Fruit fly (Drosophila melanogaster) whole organism, prepupa: ENCODE measurements around the gene CG5023.

Source experiments
- CG10669 ChIP-seq: fragments of 200-800 bp; sonication (Bioruptor generic); optimal IDR thresholded peaks from 3 replicates; lab custom pipeline; 2018; ENCODE audit warnings: missing biosample characterization, mild to moderate bottlenecking, missing genetic modification characterization, moderate library complexity
- CG11294 ChIP-seq: fragments of 200-800 bp; sonication (Bioruptor generic); IDR thresholded peaks from 2 replicates; pipeline ENCODE4 v1.3.6; 2022; ENCODE audit warnings: missing biosample characterization, missing genetic modification characterization
- CG11762 ChIP-seq: fragments of 200-800 bp; sonication (Bioruptor generic); optimal IDR thresholded peaks from 3 replicates; lab custom pipeline; 2016; ENCODE audit warnings: missing biosample characterization, missing genetic modification characterization; ENCODE audit not compliant: insufficient read depth
- CG11902 ChIP-seq: fragments of 200-800 bp; sonication (Bioruptor generic); optimal IDR thresholded peaks from 3 replicates; lab custom pipeline; 2016; ENCODE audit warnings: missing biosample characterization, missing genetic modification characterization
- CG15336 ChIP-seq: fragments of 200-800 bp; sonication (Bioruptor generic); IDR thresholded peaks from 2 replicates; pipeline ENCODE4 v1.3.6; 2022; ENCODE audit warnings: missing biosample characterization, missing genetic modification characterization
- CG16779 ChIP-seq: fragments of 200-800 bp; sonication (Bioruptor generic); optimal IDR thresholded peaks from 3 replicates; lab custom pipeline; 2017; ENCODE audit warnings: missing biosample characterization, mild to moderate bottlenecking, missing genetic modification characterization
- CG3032 ChIP-seq: fragments of 200-800 bp; optimal IDR thresholded peaks from 2 replicates; lab custom pipeline; 2019; ENCODE audit warnings: missing biosample characterization, mild to moderate bottlenecking, missing genetic modification characterization, moderate library complexity
- CG32006 ChIP-seq: fragments of 200-800 bp; sonication (Bioruptor generic); optimal IDR thresholded peaks from 3 replicates; lab custom pipeline; 2017; ENCODE audit warnings: missing biosample characterization, mild to moderate bottlenecking, missing genetic modification characterization
- CG34406 ChIP-seq: fragments of 200-800 bp; sonication (Bioruptor generic); optimal IDR thresholded peaks from 3 replicates; lab custom pipeline; 2016; ENCODE audit warnings: missing biosample characterization, missing genetic modification characterization
- CG3919 ChIP-seq: fragments of 200-800 bp; sonication (Bioruptor generic); optimal IDR thresholded peaks from 3 replicates; lab custom pipeline; 2016; ENCODE audit warnings: missing biosample characterization, missing genetic modification characterization
- CG6163 ChIP-seq: fragments of 200-800 bp; sonication (Bioruptor generic); IDR thresholded peaks from 3 replicates; pipeline ENCODE4 v1.3.6; 2022; ENCODE audit warnings: missing biosample characterization, missing genetic modification characterization
- CG6792 ChIP-seq: fragments of 200-800 bp; sonication (Bioruptor generic); optimal IDR thresholded peaks from 3 replicates; lab custom pipeline; 2016; ENCODE audit warnings: missing biosample characterization, missing genetic modification characterization
- CG6808 ChIP-seq: fragments of 200-800 bp; sonication (Bioruptor generic); optimal IDR thresholded peaks from 3 replicates; lab custom pipeline; 2017; ENCODE audit warnings: missing biosample characterization, missing genetic modification characterization, mild to moderate bottlenecking, moderate library complexity, missing genetic modification reagents
- CG6854 ChIP-seq: fragments of 200-800 bp; sonication (Bioruptor generic); optimal IDR thresholded peaks from 2 replicates; lab custom pipeline; 2017; ENCODE audit warnings: missing biosample characterization, mild to moderate bottlenecking, missing genetic modification characterization
- CG7368 ChIP-seq: fragments of 200-800 bp; sonication (Bioruptor generic); optimal IDR thresholded peaks from 3 replicates; lab custom pipeline; 2016; ENCODE audit warnings: missing biosample characterization, missing genetic modification characterization
- CG8119 ChIP-seq: fragments of 200-800 bp; sonication (Bioruptor generic); IDR thresholded peaks from 3 replicates; pipeline ENCODE4 v1.3.6; 2022; ENCODE audit warnings: missing biosample characterization, missing genetic modification characterization
- CG8319 ChIP-seq: fragments of 200-800 bp; sonication (Bioruptor generic); optimal IDR thresholded peaks from 3 replicates; lab custom pipeline; 2016; ENCODE audit warnings: missing biosample characterization, missing genetic modification characterization
- CG8632 ChIP-seq: fragments of 200-800 bp; sonication (Bioruptor generic); optimal IDR thresholded peaks from 3 replicates; lab custom pipeline; 2016; ENCODE audit warnings: missing biosample characterization, missing genetic modification characterization
- CG9139 ChIP-seq: fragments of 200-800 bp; sonication (Bioruptor generic); optimal IDR thresholded peaks from 3 replicates; lab custom pipeline; 2017; ENCODE audit warnings: missing biosample characterization, mild to moderate bottlenecking, missing genetic modification characterization
- Eip78C ChIP-seq: fragments of 200-800 bp; sonication (Bioruptor generic); peaks from one replicate; lab custom pipeline; 2016; ENCODE audit warnings: missing biosample characterization, missing genetic modification characterization
- Eip93F ChIP-seq: fragments of 200-800 bp; sonication (Bioruptor generic); optimal IDR thresholded peaks from 2 replicates; lab custom pipeline; 2016; ENCODE audit warnings: missing biosample characterization, mild to moderate bottlenecking, missing genetic modification characterization
- Ets21C ChIP-seq: fragments of 200-800 bp; sonication (Bioruptor generic); optimal IDR thresholded peaks from 3 replicates; lab custom pipeline; 2016; ENCODE audit warnings: missing biosample characterization, missing genetic modification characterization
- Gug ChIP-seq: fragments of 200-800 bp; sonication (Bioruptor generic); IDR thresholded peaks from 2 replicates; pipeline ENCODE4 v1.3.6; 2022; ENCODE audit warnings: missing biosample characterization, missing genetic modification characterization
- Hr38 ChIP-seq: sonication (Bioruptor generic); optimal IDR thresholded peaks from 2 replicates; lab custom pipeline; 2016; ENCODE audit warnings: missing biosample characterization, missing genetic modification characterization
- Hr39 ChIP-seq: fragments of 200-800 bp; sonication (Bioruptor generic); optimal IDR thresholded peaks from 2 replicates; lab custom pipeline; 2016; ENCODE audit warnings: missing biosample characterization, missing genetic modification characterization
- Hr4 ChIP-seq: fragments of 200-800 bp; sonication (Bioruptor generic); optimal IDR thresholded peaks from 3 replicates; lab custom pipeline; 2016; ENCODE audit warnings: missing biosample characterization, missing genetic modification characterization
- Met ChIP-seq: fragments of 200-800 bp; sonication (Bioruptor generic); optimal IDR thresholded peaks from 3 replicates; lab custom pipeline; 2016; ENCODE audit warnings: missing biosample characterization, missing genetic modification characterization
- Smox ChIP-seq: fragments of 200-800 bp; sonication (Bioruptor generic); optimal IDR thresholded peaks from 3 replicates; lab custom pipeline; 2016; ENCODE audit warnings: missing biosample characterization, missing genetic modification characterization
- acj6 ChIP-seq: fragments of 200-800 bp; sonication (Bioruptor generic); optimal IDR thresholded peaks from 3 replicates; lab custom pipeline; 2016; ENCODE audit warnings: missing biosample characterization, missing genetic modification characterization
- cyc ChIP-seq: fragments of 200-800 bp; sonication (Bioruptor generic); optimal IDR thresholded peaks from 3 replicates; lab custom pipeline; 2016; ENCODE audit warnings: missing biosample characterization, missing genetic modification characterization
- eg ChIP-seq: fragments of 200-800 bp; sonication (Bioruptor generic); IDR thresholded peaks from 3 replicates; pipeline ENCODE4 v1.3.6; 2022; ENCODE audit warnings: missing biosample characterization, missing genetic modification characterization
- esn ChIP-seq: fragments of 200-800 bp; sonication (Bioruptor generic); optimal IDR thresholded peaks from 2 replicates; lab custom pipeline; 2016; ENCODE audit warnings: missing biosample characterization, mild to moderate bottlenecking, missing genetic modification characterization, moderate library complexity
- fkh ChIP-seq: fragments of 200-800 bp; sonication (Bioruptor generic); optimal IDR thresholded peaks from 3 replicates; lab custom pipeline; 2017; ENCODE audit warnings: missing biosample characterization, mild to moderate bottlenecking, missing genetic modification characterization, moderate library complexity
- lz ChIP-seq: fragments of 200-800 bp; sonication (Bioruptor generic); optimal IDR thresholded peaks from 3 replicates; lab custom pipeline; 2016; ENCODE audit warnings: missing biosample characterization, missing genetic modification characterization
- net ChIP-seq: fragments of 200-800 bp; sonication (Bioruptor generic); optimal IDR thresholded peaks from 3 replicates; lab custom pipeline; 2016; ENCODE audit warnings: missing biosample characterization, missing genetic modification characterization
- pdm3 ChIP-seq: fragments of 200-800 bp; sonication (Bioruptor generic); optimal IDR thresholded peaks from 3 replicates; lab custom pipeline; 2016; ENCODE audit warnings: missing biosample characterization, missing genetic modification characterization
- salr ChIP-seq, 2 experiments: fragments of 200-800 bp; sonication (Bioruptor generic); optimal IDR thresholded peaks; 3 replicates each; lab custom pipeline; 2016 to 2018; ENCODE audit warnings: missing biosample characterization in 2 of 2, missing genetic modification characterization in 2 of 2, mild to moderate bottlenecking in 1 of 2
- spab ChIP-seq: fragments of 200-800 bp; sonication (Bioruptor generic); optimal IDR thresholded peaks from 2 replicates; lab custom pipeline; 2017; ENCODE audit warnings: missing biosample characterization, mild to moderate bottlenecking, missing genetic modification characterization, missing genetic modification reagents
- svp ChIP-seq: fragments of 200-800 bp; sonication (Bioruptor generic); peaks from one replicate; lab custom pipeline; 2016; ENCODE audit warnings: missing biosample characterization, missing genetic modification characterization
- topi ChIP-seq: fragments of 200-800 bp; sonication (Bioruptor generic); optimal IDR thresholded peaks from 3 replicates; lab custom pipeline; 2016; ENCODE audit warnings: missing biosample characterization, missing genetic modification characterization
- vri ChIP-seq: fragments of 200-800 bp; sonication (Bioruptor generic); optimal IDR thresholded peaks from 3 replicates; lab custom pipeline; 2016; ENCODE audit warnings: missing biosample characterization, mild to moderate bottlenecking, missing genetic modification characterization

The CG5023 gene

dm6 chr3R:20169135-20169534 is at the start of gene CG5023:
Gene CG5023 (plus strand): TSS chr3R:20169435.
- TF ChIP-seq CG8632 (GFP tag; lab: Kevin White, UChicago) (no peak), pdm3 (GFP tag; lab: Kevin White, UChicago) (no peak), esn (GFP tag; lab: Kevin White, UChicago) (no peak), CG10669 (GFP tag; lab: Kevin White, UChicago) (no peak), spab (GFP tag; lab: Kevin White, UChicago) (no peak), CG32006 (GFP tag; lab: Kevin White, UChicago) (no peak), CG3919 (GFP tag; lab: Kevin White, UChicago) (no peak), CG11762 (no peak), lz (GFP tag; lab: Kevin White, UChicago) (no peak), svp (GFP tag; lab: Kevin White, UChicago) (no peak), CG8319 (GFP tag; lab: Kevin White, UChicago) (no peak), CG11902 (GFP tag; lab: Kevin White, UChicago) (no peak), Ets21C (GFP tag; lab: Kevin White, UChicago) (no peak)

- TF ChIP-seq Hr4 (GFP tag; lab: Kevin White, UChicago) = no peak
- no peak for TF ChIP-seq Eip78C (GFP tag; lab: Kevin White, UChicago)
- no peak for TF ChIP-seq CG7368 (GFP tag; lab: Kevin White, UChicago)
- no peak for TF ChIP-seq eg (GFP tag; lab: Robert Waterston, UW)
- TF ChIP-seq CG8632 (GFP tag; lab: Kevin White, UChicago) = no peak
- no peak for TF ChIP-seq CG6854 (GFP tag; lab: Kevin White, UChicago)
- no peak for TF ChIP-seq CG6792 (GFP tag; lab: Kevin White, UChicago)
Observed at dm6 chr3R:20120760-20121159, 48.5 kb upstream of the CG5023 start, which contains the start of gene Gr92a. Gene Gr92a (plus strand): TSS chr3R:20121060.

DNA sequence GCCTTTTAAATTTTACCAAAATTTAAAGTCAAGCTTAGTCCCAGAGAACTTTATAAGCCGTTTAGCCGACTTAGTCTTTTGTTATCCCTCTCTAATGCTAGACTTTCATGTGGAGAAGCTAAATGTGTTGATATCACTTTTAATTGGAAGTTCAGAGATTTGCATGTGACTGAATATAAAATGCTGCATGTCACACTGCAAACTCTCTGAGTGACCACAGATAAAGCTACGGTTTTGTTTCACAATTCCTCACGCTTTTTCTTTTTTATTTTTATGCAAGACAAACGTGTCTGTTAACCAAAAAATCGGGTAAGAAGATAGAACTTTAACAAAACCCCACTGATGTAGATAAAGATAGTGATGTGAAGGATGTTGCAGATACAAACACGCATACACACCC is 44.8 kb upstream of the CG5023 start:
- TF ChIP-seq CG9139 (GFP tag; lab: Kevin White, UChicago) (no peak), Hr39 (no peak), CG8119 (GFP tag; lab: Robert Waterston, UW) (no peak), esn (GFP tag; lab: Kevin White, UChicago) (no peak), CG16779 (tag; lab: Kevin White, UChicago) (no peak), net (GFP tag; lab: Kevin White, UChicago) (no peak), CG6792 (GFP tag; lab: Kevin White, UChicago) (no peak), vri (GFP tag; lab: Kevin White, UChicago) (no peak), fkh (GFP tag; lab: Kevin White, UChicago) (no peak), acj6 (GFP tag; lab: Kevin White, UChicago) (no peak), CG3919 (GFP tag; lab: Kevin White, UChicago) (no peak), CG6163 (GFP tag; lab: Robert Waterston, UW) (no peak), Gug (GFP tag; lab: Robert Waterston, UW) (no peak), Eip93F (no peak), CG11294 (GFP tag; lab: Robert Waterston, UW) (no peak), Hr38 (GFP tag; lab: Kevin White, UChicago) (no peak), topi (no peak), Smox (GFP tag; lab: Kevin White, UChicago) (no peak)

- TF ChIP-seq CG34406 (GFP tag; lab: Kevin White, UChicago) = no peak
- no peak for TF ChIP-seq CG3032
- TF ChIP-seq CG15336 = no peak
- TF ChIP-seq CG6808 (GFP tag; lab: Kevin White, UChicago) = no peak
- no peak for TF ChIP-seq salr (GFP tag; optimal IDR thresholded peaks at IDR 0.05; lab: Kevin White, UChicago)
- TF ChIP-seq Met (GFP tag; lab: Kevin White, UChicago) = no peak
- no peak for TF ChIP-seq net (GFP tag; lab: Kevin White, UChicago)
- TF ChIP-seq pdm3 (GFP tag; lab: Kevin White, UChicago) = no peak
- no peak for TF ChIP-seq cyc
- TF ChIP-seq CG6163 (GFP tag; lab: Robert Waterston, UW) = no peak
Observed at dm6 chr3R:20154657-20155056, 14.6 kb upstream of the CG5023 start.
